Fruit fly (Drosophila melanogaster): ENCODE measurements around the gene Prim1.

DNA sequence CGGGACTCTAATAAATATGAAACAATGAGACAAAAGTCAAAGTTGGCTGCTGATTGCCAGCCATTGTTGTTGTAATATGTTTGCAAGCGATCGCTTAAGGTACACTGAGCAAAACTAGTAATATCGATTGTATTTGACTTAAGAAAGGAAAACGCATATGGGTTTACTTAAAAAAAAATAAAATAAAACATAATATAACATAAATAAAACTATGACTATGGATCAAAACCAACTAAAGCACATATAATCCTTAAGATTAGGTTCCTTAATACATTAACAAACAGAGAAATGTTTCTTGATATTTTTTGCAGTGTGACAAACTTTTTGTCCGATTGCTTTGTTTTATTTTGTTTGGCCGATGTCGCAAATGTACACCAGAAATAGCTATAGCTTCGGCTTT lies 6.5 kb upstream of the Prim1 start:
- TF ChIP-seq Pif1A (GFP tag; optimal IDR thresholded peaks at IDR 0.05) (no peak), EcR (GFP tag; optimal IDR thresholded peaks at IDR 0.05) (no peak), CG14655 (GFP tag; optimal IDR thresholded peaks at IDR 0.05) (no peak), CG17806 (tag; optimal IDR thresholded peaks at IDR 0.05) (no peak)
